Worm (Caenorhabditis elegans): Measurements from ENCODE around the gene lin-8.

ce11 chrII:3071012-3071749 is 14.6 kb downstream of the lin-8 start, which contains the start of gene Y25C1A.7:
- no peak for TF ChIP-seq nhr-76 (tag; optimal IDR thresholded peaks at IDR 0.05)
- no peak for TF ChIP-seq skn-1 (tag; optimal IDR thresholded peaks at IDR 0.05)
- no peak for TF ChIP-seq sea-2 (GFP tag; optimal IDR thresholded peaks at IDR 0.05)
- TF ChIP-seq ama-1 (optimal IDR thresholded peaks at IDR 0.05): no peak
- TF ChIP-seq pha-4 (tag; optimal IDR thresholded peaks at IDR 0.05): no peak
- no peak for TF ChIP-seq nhr-28 (tag; optimal IDR thresholded peaks at IDR 0.05)
- TF ChIP-seq ceh-82 (tag; optimal IDR thresholded peaks at IDR 0.05): no peak
- no peak for TF ChIP-seq ztf-4 (tag; optimal IDR thresholded peaks at IDR 0.05)
- TF ChIP-seq elt-1 (tag; optimal IDR thresholded peaks at IDR 0.05): no peak
- no peak for TF ChIP-seq egl-27 (tag; optimal IDR thresholded peaks at IDR 0.05)

Data from whole organism, L3 larva.